Fruit fly (Drosophila melanogaster) whole organism, prepupa: ENCODE data around the gene wb.

Source experiments
- Blimp-1 ChIP-seq: fragments of 200-800 bp; sonication (Bioruptor generic); optimal IDR thresholded peaks from 3 replicates; lab custom pipeline; 2017; ENCODE audit warnings: missing biosample characterization, missing genetic modification characterization, mild to moderate bottlenecking, moderate library complexity, missing genetic modification reagents
- CG10631 ChIP-seq: fragments of 200-800 bp; sonication (Bioruptor generic); optimal IDR thresholded peaks from 2 replicates; lab custom pipeline; 2016; ENCODE audit warnings: missing biosample characterization, missing genetic modification characterization
- CG10669 ChIP-seq: fragments of 200-800 bp; sonication (Bioruptor generic); optimal IDR thresholded peaks from 3 replicates; lab custom pipeline; 2018; ENCODE audit warnings: missing biosample characterization, mild to moderate bottlenecking, missing genetic modification characterization, moderate library complexity
- CG11294 ChIP-seq: fragments of 200-800 bp; sonication (Bioruptor generic); IDR thresholded peaks from 2 replicates; pipeline ENCODE4 v1.3.6; 2022; ENCODE audit warnings: missing biosample characterization, missing genetic modification characterization
- CG11762 ChIP-seq: fragments of 200-800 bp; sonication (Bioruptor generic); optimal IDR thresholded peaks from 3 replicates; lab custom pipeline; 2016; ENCODE audit warnings: missing biosample characterization, missing genetic modification characterization; ENCODE audit not compliant: insufficient read depth
- CG11902 ChIP-seq: fragments of 200-800 bp; sonication (Bioruptor generic); optimal IDR thresholded peaks from 3 replicates; lab custom pipeline; 2016; ENCODE audit warnings: missing biosample characterization, missing genetic modification characterization
- CG15336 ChIP-seq: fragments of 200-800 bp; sonication (Bioruptor generic); IDR thresholded peaks from 2 replicates; pipeline ENCODE4 v1.3.6; 2022; ENCODE audit warnings: missing biosample characterization, missing genetic modification characterization
- CG1621 ChIP-seq: fragments of 200-800 bp; sonication (Bioruptor generic); optimal IDR thresholded peaks from 3 replicates; lab custom pipeline; 2018; ENCODE audit warnings: missing biosample characterization, mild to moderate bottlenecking, missing genetic modification characterization
- CG3032 ChIP-seq: fragments of 200-800 bp; optimal IDR thresholded peaks from 2 replicates; lab custom pipeline; 2019; ENCODE audit warnings: missing biosample characterization, mild to moderate bottlenecking, missing genetic modification characterization, moderate library complexity
- CG31627 ChIP-seq: fragments of 200-800 bp; sonication (Bioruptor generic); optimal IDR thresholded peaks from 3 replicates; lab custom pipeline; 2016; ENCODE audit warnings: missing biosample characterization, missing genetic modification characterization
- CG32006 ChIP-seq: fragments of 200-800 bp; sonication (Bioruptor generic); optimal IDR thresholded peaks from 3 replicates; lab custom pipeline; 2017; ENCODE audit warnings: missing biosample characterization, mild to moderate bottlenecking, missing genetic modification characterization
- CG34406 ChIP-seq: fragments of 200-800 bp; sonication (Bioruptor generic); optimal IDR thresholded peaks from 3 replicates; lab custom pipeline; 2016; ENCODE audit warnings: missing biosample characterization, missing genetic modification characterization
- CG3919 ChIP-seq: fragments of 200-800 bp; sonication (Bioruptor generic); optimal IDR thresholded peaks from 3 replicates; lab custom pipeline; 2016; ENCODE audit warnings: missing biosample characterization, missing genetic modification characterization
- CG4318 ChIP-seq: fragments of 200-800 bp; sonication (Bioruptor generic); optimal IDR thresholded peaks from 3 replicates; lab custom pipeline; 2017; ENCODE audit warnings: missing biosample characterization, mild to moderate bottlenecking, missing genetic modification characterization
- CG6163 ChIP-seq: fragments of 200-800 bp; sonication (Bioruptor generic); IDR thresholded peaks from 3 replicates; pipeline ENCODE4 v1.3.6; 2022; ENCODE audit warnings: missing biosample characterization, missing genetic modification characterization
- CG6276 ChIP-seq: fragments of 200-800 bp; sonication (Bioruptor generic); optimal IDR thresholded peaks from 2 replicates; lab custom pipeline; 2017; ENCODE audit warnings: missing biosample characterization, mild to moderate bottlenecking, missing genetic modification characterization
- CG6792 ChIP-seq: fragments of 200-800 bp; sonication (Bioruptor generic); optimal IDR thresholded peaks from 3 replicates; lab custom pipeline; 2016; ENCODE audit warnings: missing biosample characterization, missing genetic modification characterization
- CG6854 ChIP-seq: fragments of 200-800 bp; sonication (Bioruptor generic); optimal IDR thresholded peaks from 2 replicates; lab custom pipeline; 2017; ENCODE audit warnings: missing biosample characterization, mild to moderate bottlenecking, missing genetic modification characterization
- CG7368 ChIP-seq: fragments of 200-800 bp; sonication (Bioruptor generic); optimal IDR thresholded peaks from 3 replicates; lab custom pipeline; 2016; ENCODE audit warnings: missing biosample characterization, missing genetic modification characterization
- CG8119 ChIP-seq: fragments of 200-800 bp; sonication (Bioruptor generic); IDR thresholded peaks from 3 replicates; pipeline ENCODE4 v1.3.6; 2022; ENCODE audit warnings: missing biosample characterization, missing genetic modification characterization
- CG8632 ChIP-seq: fragments of 200-800 bp; sonication (Bioruptor generic); optimal IDR thresholded peaks from 3 replicates; lab custom pipeline; 2016; ENCODE audit warnings: missing biosample characterization, missing genetic modification characterization
- CG9139 ChIP-seq: fragments of 200-800 bp; sonication (Bioruptor generic); optimal IDR thresholded peaks from 3 replicates; lab custom pipeline; 2017; ENCODE audit warnings: missing biosample characterization, mild to moderate bottlenecking, missing genetic modification characterization
- Eip75B ChIP-seq: fragments of 200-800 bp; sonication (Bioruptor generic); optimal IDR thresholded peaks from 3 replicates; lab custom pipeline; 2016; ENCODE audit warnings: missing biosample characterization, missing genetic modification characterization
- Eip78C ChIP-seq: fragments of 200-800 bp; sonication (Bioruptor generic); peaks from one replicate; lab custom pipeline; 2016; ENCODE audit warnings: missing biosample characterization, missing genetic modification characterization
- Ets21C ChIP-seq: fragments of 200-800 bp; sonication (Bioruptor generic); optimal IDR thresholded peaks from 3 replicates; lab custom pipeline; 2016; ENCODE audit warnings: missing biosample characterization, missing genetic modification characterization
- Ets96B ChIP-seq: fragments of 200-800 bp; optimal IDR thresholded peaks from 2 replicates; lab custom pipeline; 2019; ENCODE audit warnings: missing biosample characterization, mild to moderate bottlenecking, missing genetic modification characterization, moderate library complexity
- Gug ChIP-seq: fragments of 200-800 bp; sonication (Bioruptor generic); IDR thresholded peaks from 2 replicates; pipeline ENCODE4 v1.3.6; 2022; ENCODE audit warnings: missing biosample characterization, missing genetic modification characterization
- Hr39 ChIP-seq: fragments of 200-800 bp; sonication (Bioruptor generic); optimal IDR thresholded peaks from 2 replicates; lab custom pipeline; 2016; ENCODE audit warnings: missing biosample characterization, missing genetic modification characterization
- Hr4 ChIP-seq: fragments of 200-800 bp; sonication (Bioruptor generic); optimal IDR thresholded peaks from 3 replicates; lab custom pipeline; 2016; ENCODE audit warnings: missing biosample characterization, missing genetic modification characterization
- Lpt ChIP-seq: fragments of 200-800 bp; sonication (Bioruptor generic); optimal IDR thresholded peaks from 3 replicates; lab custom pipeline; 2016; ENCODE audit warnings: missing biosample characterization, missing genetic modification characterization
- Met ChIP-seq: fragments of 200-800 bp; sonication (Bioruptor generic); optimal IDR thresholded peaks from 3 replicates; lab custom pipeline; 2016; ENCODE audit warnings: missing biosample characterization, missing genetic modification characterization
- OdsH ChIP-seq: fragments of 200-800 bp; sonication (Bioruptor generic); optimal IDR thresholded peaks from 3 replicates; lab custom pipeline; 2016; ENCODE audit warnings: missing biosample characterization, missing genetic modification characterization
- Smox ChIP-seq: fragments of 200-800 bp; sonication (Bioruptor generic); optimal IDR thresholded peaks from 3 replicates; lab custom pipeline; 2016; ENCODE audit warnings: missing biosample characterization, missing genetic modification characterization
- Sox102F ChIP-seq: fragments of 200-800 bp; sonication (Bioruptor generic); optimal IDR thresholded peaks from 2 replicates; lab custom pipeline; 2016; ENCODE audit warnings: missing biosample characterization, mild to moderate bottlenecking, missing genetic modification characterization
- Sox14 ChIP-seq: fragments of 200-800 bp; sonication (Bioruptor generic); optimal IDR thresholded peaks from 3 replicates; lab custom pipeline; 2016; ENCODE audit warnings: missing biosample characterization, missing genetic modification characterization
- Sox15 ChIP-seq: fragments of 200-800 bp; sonication (Bioruptor generic); optimal IDR thresholded peaks from 3 replicates; lab custom pipeline; 2016; ENCODE audit warnings: missing biosample characterization, missing genetic modification characterization
- achi ChIP-seq: fragments of 200-800 bp; sonication (Bioruptor generic); optimal IDR thresholded peaks from 3 replicates; lab custom pipeline; 2016; ENCODE audit warnings: missing biosample characterization, missing genetic modification characterization
- acj6 ChIP-seq: fragments of 200-800 bp; sonication (Bioruptor generic); optimal IDR thresholded peaks from 3 replicates; lab custom pipeline; 2016; ENCODE audit warnings: missing biosample characterization, missing genetic modification characterization
- cyc ChIP-seq: fragments of 200-800 bp; sonication (Bioruptor generic); optimal IDR thresholded peaks from 3 replicates; lab custom pipeline; 2016; ENCODE audit warnings: missing biosample characterization, missing genetic modification characterization
- dac ChIP-seq: fragments of 200-800 bp; sonication (Bioruptor generic); optimal IDR thresholded peaks from 2 replicates; lab custom pipeline; 2017; ENCODE audit warnings: missing biosample characterization, mild to moderate bottlenecking, missing genetic modification characterization
- dsx ChIP-seq: fragments of 200-800 bp; optimal IDR thresholded peaks from 3 replicates; lab custom pipeline; 2019; ENCODE audit warnings: missing biosample characterization, mild to moderate bottlenecking, missing genetic modification characterization, moderate library complexity; ENCODE audit not compliant: poor library complexity, severe bottlenecking
- eg ChIP-seq: fragments of 200-800 bp; sonication (Bioruptor generic); IDR thresholded peaks from 3 replicates; pipeline ENCODE4 v1.3.6; 2022; ENCODE audit warnings: missing biosample characterization, missing genetic modification characterization
- esn ChIP-seq: fragments of 200-800 bp; sonication (Bioruptor generic); optimal IDR thresholded peaks from 2 replicates; lab custom pipeline; 2016; ENCODE audit warnings: missing biosample characterization, mild to moderate bottlenecking, missing genetic modification characterization, moderate library complexity
- fd59A ChIP-seq: fragments of 200-800 bp; sonication (Bioruptor generic); optimal IDR thresholded peaks from 2 replicates; lab custom pipeline; 2017; ENCODE audit warnings: missing biosample characterization, mild to moderate bottlenecking, missing genetic modification characterization, missing genetic modification reagents
- fkh ChIP-seq: fragments of 200-800 bp; sonication (Bioruptor generic); optimal IDR thresholded peaks from 3 replicates; lab custom pipeline; 2017; ENCODE audit warnings: missing biosample characterization, mild to moderate bottlenecking, missing genetic modification characterization, moderate library complexity
- lz ChIP-seq: fragments of 200-800 bp; sonication (Bioruptor generic); optimal IDR thresholded peaks from 3 replicates; lab custom pipeline; 2016; ENCODE audit warnings: missing biosample characterization, missing genetic modification characterization
- net ChIP-seq: fragments of 200-800 bp; sonication (Bioruptor generic); optimal IDR thresholded peaks from 3 replicates; lab custom pipeline; 2016; ENCODE audit warnings: missing biosample characterization, missing genetic modification characterization
- salr ChIP-seq, 2 experiments: fragments of 200-800 bp; sonication (Bioruptor generic); optimal IDR thresholded peaks; 3 replicates each; lab custom pipeline; 2016 to 2018; ENCODE audit warnings: missing biosample characterization in 2 of 2, missing genetic modification characterization in 2 of 2, mild to moderate bottlenecking in 1 of 2
- spab ChIP-seq: fragments of 200-800 bp; sonication (Bioruptor generic); optimal IDR thresholded peaks from 2 replicates; lab custom pipeline; 2017; ENCODE audit warnings: missing biosample characterization, mild to moderate bottlenecking, missing genetic modification characterization, missing genetic modification reagents
- ss ChIP-seq, 2 experiments: fragments of 200-800 bp; sonication (Bioruptor generic); optimal IDR thresholded peaks; 2 replicates in 1 of 2; 3 replicates in 1 of 2; lab custom pipeline; 2017 to 2018; ENCODE audit warnings: mild to moderate bottlenecking in 2 of 2, missing biosample characterization in 2 of 2, missing genetic modification characterization in 2 of 2, moderate library complexity in 1 of 2
- topi ChIP-seq: fragments of 200-800 bp; sonication (Bioruptor generic); optimal IDR thresholded peaks from 3 replicates; lab custom pipeline; 2016; ENCODE audit warnings: missing biosample characterization, missing genetic modification characterization
- vri ChIP-seq: fragments of 200-800 bp; sonication (Bioruptor generic); optimal IDR thresholded peaks from 3 replicates; lab custom pipeline; 2016; ENCODE audit warnings: missing biosample characterization, mild to moderate bottlenecking, missing genetic modification characterization

Gene wb

dm6 chr2L:14367274-14367669 lies 104.4 kb downstream of the wb start:
- TF ChIP-seq CG11902 (peak; percentile 28), CG32006 (GFP tag; lab: Kevin White, UChicago) (peak; percentile 67), net (GFP tag; lab: Kevin White, UChicago) (peak; percentile 70), Blimp-1 (GFP tag; lab: Kevin White, UChicago) (peak; percentile 45), Sox15 (peak; percentile 36), dsx (GFP tag; lab: Kevin White, UChicago) (peak; percentile 70), CG4318 (GFP tag; lab: Kevin White, UChicago) (peak; percentile 71), fkh (no peak), Gug (GFP tag; lab: Robert Waterston, UW) (peak; percentile 58), CG6854 (GFP tag; lab: Kevin White, UChicago) (peak; percentile 68), CG11762 (GFP tag; lab: Kevin White, UChicago) (peak; percentile 71), CG3032 (tag; lab: Kevin White, UChicago) (peak; percentile 71), CG6163 (peak; percentile 67; the same call in 1 of the 3 replicates), Hr39 (GFP tag; lab: Kevin White, UChicago) (peak; percentile 22), spab (GFP tag; lab: Kevin White, UChicago) (peak; percentile 75), Lpt (GFP tag; lab: Kevin White, UChicago) (no peak), CG10631 (GFP tag; lab: Kevin White, UChicago) (peak; percentile 41), CG6276 (GFP tag; lab: Kevin White, UChicago) (peak; percentile 94), salr (GFP tag; optimal IDR thresholded peaks at IDR 0.05; lab: Kevin White, UChicago) (peak in 1 of 2 experiments; percentile 77), cyc (peak; percentile 64), Eip78C (GFP tag; lab: Kevin White, UChicago) (peak; percentile 95), achi (GFP tag; lab: Kevin White, UChicago) (peak; percentile 17), CG10669 (peak; percentile 63), fd59A (GFP tag; lab: Kevin White, UChicago) (peak; percentile 24), CG9139 (GFP tag; lab: Kevin White, UChicago) (peak; percentile 34), Smox (no peak), dac (GFP tag; lab: Kevin White, UChicago) (no peak), Sox102F (GFP tag; lab: Kevin White, UChicago) (no peak), CG3919 (GFP tag; lab: Kevin White, UChicago) (peak; percentile 76), CG31627 (GFP tag; lab: Kevin White, UChicago) (peak; percentile 22), CG7368 (peak; percentile 57), vri (GFP tag; lab: Kevin White, UChicago) (no peak), OdsH (GFP tag; lab: Kevin White, UChicago) (peak; percentile 65), Eip75B (peak; percentile 52), CG11294 (GFP tag; lab: Robert Waterston, UW) (peak; percentile 63), lz (GFP tag; lab: Kevin White, UChicago) (peak; percentile 9), Met (peak; percentile 71), Ets96B (tag; lab: Kevin White, UChicago) (peak; percentile 75), esn (no peak), CG15336 (GFP tag; lab: Robert Waterston, UW) (peak; percentile 18; the same call in 1 of the 2 replicates), CG8119 (GFP tag; lab: Robert Waterston, UW) (no peak; the same call in 2 of the 3 replicates), CG8632 (peak; percentile 15), acj6 (GFP tag; lab: Kevin White, UChicago) (no peak), eg (GFP tag; lab: Robert Waterston, UW) (peak; percentile 75), topi (GFP tag; lab: Kevin White, UChicago) (peak; percentile 66), CG6792 (GFP tag; lab: Kevin White, UChicago) (peak; percentile 47), Sox14 (GFP tag; lab: Kevin White, UChicago) (no peak), CG1621 (tag; lab: Kevin White, UChicago) (no peak), Ets21C (GFP tag; lab: Kevin White, UChicago) (no peak), CG34406 (GFP tag; lab: Kevin White, UChicago) (no peak), Hr4 (GFP tag; lab: Kevin White, UChicago) (peak; percentile 87), ss (GFP tag; optimal IDR thresholded peaks at IDR 0.05; lab: Kevin White, UChicago) (peak; percentile 72 to 76)
